Worm (Caenorhabditis elegans) whole organism, young adult: ENCODE data around the gene fos-1.

ENCODE experiments used
- D2030.7 ChIP-seq: fragments of 200-800 bp; sonication (Bioruptor generic); IDR thresholded peaks from 2 replicates; pipeline ENCODE4 v1.3.6; 2022; ENCODE audit warnings: missing genetic modification reagents, missing genetic modification characterization, missing compliant biosample characterization
- F22D6.2 ChIP-seq: sonication (generic microtip); optimal IDR thresholded peaks from 2 replicates; lab custom pipeline; 2016; ENCODE audit warnings: mild to moderate bottlenecking, missing genetic modification characterization, missing compliant biosample characterization
- F37B4.10 ChIP-seq: fragments of 200-800 bp; sonication (Bioruptor generic); IDR thresholded peaks from 2 replicates; pipeline ENCODE4 v1.3.6; 2022; ENCODE audit warnings: missing genetic modification characterization, missing compliant biosample characterization
- F57C9.4 ChIP-seq: sonication (generic microtip); optimal IDR thresholded peaks from 2 replicates; lab custom pipeline; 2017; ENCODE audit warnings: mild to moderate bottlenecking, missing genetic modification characterization, missing compliant biosample characterization
- K11D2.4 ChIP-seq: fragments of 200-800 bp; sonication (Bioruptor generic); IDR thresholded peaks from 2 replicates; pipeline ENCODE4 v1.3.6; 2022; ENCODE audit warnings: missing genetic modification reagents, missing genetic modification characterization, missing compliant biosample characterization
- Y53F4B.3 ChIP-seq: fragments of 200-800 bp; sonication (Bioruptor generic); IDR thresholded peaks from 2 replicates; pipeline ENCODE4 v1.3.6; 2022; ENCODE audit warnings: missing genetic modification reagents, missing genetic modification characterization, missing compliant biosample characterization
- Y79H2A.3 ChIP-seq: fragments of 200-800 bp; sonication (Bioruptor generic); conservative IDR thresholded peaks from 2 replicates; pipeline ENCODE4 v1.3.6; 2022; ENCODE audit warnings: missing genetic modification reagents, missing genetic modification characterization, missing compliant biosample characterization
- ZK185.1 ChIP-seq: sonication (generic microtip); optimal IDR thresholded peaks from 2 replicates; lab custom pipeline; 2016; ENCODE audit warnings: mild to moderate bottlenecking, missing genetic modification characterization, missing compliant biosample characterization; ENCODE audit not compliant: poor library complexity, severe bottlenecking
- aptf-3 ChIP-seq: fragments of 200-800 bp; sonication (Bioruptor generic); IDR thresholded peaks from 2 replicates; pipeline ENCODE4 v1.3.6; 2022; ENCODE audit warnings: missing genetic modification characterization, missing compliant biosample characterization
- bed-2 ChIP-seq: fragments of 200-800 bp; sonication (Bioruptor generic); IDR thresholded peaks from 2 replicates; pipeline ENCODE4 v1.3.6; 2022; ENCODE audit warnings: missing genetic modification reagents, missing genetic modification characterization, missing compliant biosample characterization
- ccch-3 ChIP-seq: fragments of 200-800 bp; sonication (Bioruptor generic); optimal IDR thresholded peaks from 2 replicates; lab custom pipeline; 2018; ENCODE audit warnings: mild to moderate bottlenecking, missing genetic modification characterization, missing compliant biosample characterization
- cebp-1 ChIP-seq, 2 experiments: fragments of 200-800 bp in 1 of 2; sonication (Bioruptor generic) in 1 of 2; sonication (generic microtip) in 1 of 2; IDR thresholded peaks in 1 of 2; optimal IDR thresholded peaks in 1 of 2; 2 replicates each; pipeline versions ENCODE4 v1.3.6 to Lab custom; 2017 to 2022; ENCODE audit warnings: missing compliant biosample characterization in 2 of 2, missing genetic modification characterization in 2 of 2, mild to moderate bottlenecking in 1 of 2, missing genetic modification reagents in 1 of 2, moderate library complexity in 1 of 2
- chd-7 ChIP-seq: sonication (generic microtip); optimal IDR thresholded peaks from 2 replicates; lab custom pipeline; 2016; ENCODE audit warnings: mild to moderate bottlenecking, missing genetic modification characterization, moderate library complexity, missing compliant biosample characterization
- dox-1 ChIP-seq: fragments of 200-800 bp; sonication (Bioruptor generic); IDR thresholded peaks from 2 replicates; pipeline ENCODE4 v1.3.6; 2022; ENCODE audit warnings: missing genetic modification reagents, missing genetic modification characterization, missing compliant biosample characterization
- dpl-1 ChIP-seq: fragments of 150-350 bp; optimal IDR thresholded peaks from 2 replicates; lab custom pipeline; 2014; ENCODE audit warnings: missing biosample characterization, missing genetic modification reagents, missing genetic modification characterization
- egl-18 ChIP-seq: fragments of 200-800 bp; sonication (Bioruptor generic); IDR thresholded peaks from 2 replicates; pipeline ENCODE4 v1.3.6; 2022; ENCODE audit warnings: missing genetic modification reagents, missing genetic modification characterization, missing compliant biosample characterization
- egrh-3 ChIP-seq: fragments of 200-800 bp; sonication (Bioruptor generic); IDR thresholded peaks from 2 replicates; pipeline ENCODE4 v1.3.6; 2022; ENCODE audit warnings: missing genetic modification reagents, missing genetic modification characterization, missing compliant biosample characterization
- ets-4 ChIP-seq: fragments of 200-800 bp; sonication (Bioruptor generic); optimal IDR thresholded peaks from 2 replicates; lab custom pipeline; 2018; ENCODE audit warnings: mild to moderate bottlenecking, missing genetic modification characterization, missing compliant biosample characterization
- gei-17 ChIP-seq: fragments of 200-800 bp; sonication (Bioruptor generic); optimal IDR thresholded peaks from 2 replicates; lab custom pipeline; 2018; ENCODE audit warnings: mild to moderate bottlenecking, missing genetic modification characterization, missing compliant biosample characterization
- hsf-1 ChIP-seq: fragments of 200-800 bp; sonication (Bioruptor generic); IDR thresholded peaks from 2 replicates; pipeline ENCODE4 v1.3.6; 2022; ENCODE audit warnings: missing genetic modification reagents, missing genetic modification characterization, missing compliant biosample characterization
- lin-54 ChIP-seq: fragments of 200-800 bp; sonication (Bioruptor generic); optimal IDR thresholded peaks from 2 replicates; lab custom pipeline; 2018; ENCODE audit warnings: mild to moderate bottlenecking, missing genetic modification characterization, missing compliant biosample characterization
- madf-3 ChIP-seq: fragments of 200-800 bp; sonication (Bioruptor generic); IDR thresholded peaks from 2 replicates; pipeline ENCODE4 v1.3.6; 2022; ENCODE audit warnings: missing genetic modification reagents, missing genetic modification characterization, missing compliant biosample characterization
- madf-8 ChIP-seq: fragments of 200-800 bp; sonication (Bioruptor generic); conservative IDR thresholded peaks from 2 replicates; pipeline ENCODE4 v1.3.6; 2022; ENCODE audit warnings: missing genetic modification reagents, missing genetic modification characterization, missing compliant biosample characterization
- mel-28 ChIP-seq: sonication (generic microtip); optimal IDR thresholded peaks from 2 replicates; lab custom pipeline; 2016; ENCODE audit warnings: borderline replicate concordance, mild to moderate bottlenecking, missing genetic modification characterization, missing compliant biosample characterization
- nfyb-1 ChIP-seq: fragments of 200-800 bp; sonication (Bioruptor generic); IDR thresholded peaks from 2 replicates; pipeline ENCODE4 v1.3.6; 2022; ENCODE audit warnings: missing genetic modification reagents, missing genetic modification characterization, missing compliant biosample characterization
- nhr-80 ChIP-seq: sonication (generic microtip); optimal IDR thresholded peaks from 2 replicates; lab custom pipeline; 2016; ENCODE audit warnings: missing genetic modification characterization, missing compliant biosample characterization
- nhr-90 ChIP-seq: sonication (generic microtip); optimal IDR thresholded peaks from 2 replicates; lab custom pipeline; 2016; ENCODE audit warnings: missing genotype, mild to moderate bottlenecking, missing genetic modification characterization, missing compliant biosample characterization
- pha-4 ChIP-seq: fragments of 150-350 bp; sonication (generic microtip); optimal IDR thresholded peaks from 2 replicates; lab custom pipeline; 2014; ENCODE audit warnings: missing biosample characterization, missing genetic modification reagents, missing genetic modification characterization
- rpc-1 ChIP-seq, 2 experiments: fragments of 150-350 bp in 1 of 2; sonication (generic microtip) in 1 of 2; optimal IDR thresholded peaks; 2 replicates each; lab custom pipeline; 2014 to 2018; ENCODE audit warnings: missing biosample characterization in 1 of 2, missing genetic modification characterization in 1 of 2, missing genetic modification reagents in 1 of 2, missing genotype in 1 of 2
- snpc-1.3 ChIP-seq: sonication (generic microtip); optimal IDR thresholded peaks from 2 replicates; lab custom pipeline; 2017; ENCODE audit warnings: missing genetic modification characterization, mild to moderate bottlenecking, missing compliant biosample characterization, antibody characterized with exemption, moderate library complexity, missing genotype, missing genetic modification reagents; ENCODE audit not compliant: insufficient read depth
- snpc-4 ChIP-seq, 5 experiments: fragments of 150-350 bp in 1 of 5; sonication (generic microtip) in 4 of 5; optimal IDR thresholded peaks; 2 replicates each; lab custom pipeline; 2014 to 2018; ENCODE audit warnings: missing genetic modification characterization in 5 of 5, missing biosample characterization in 3 of 5, antibody characterized with exemption in 2 of 5, mild to moderate bottlenecking in 2 of 5, missing compliant biosample characterization in 2 of 5, missing genotype in 2 of 5, moderate library complexity in 2 of 5, missing genetic modification reagents in 1 of 5
- somi-1 ChIP-seq: fragments of 200-800 bp; sonication (Bioruptor generic); optimal IDR thresholded peaks from 2 replicates; lab custom pipeline; 2018; ENCODE audit warnings: mild to moderate bottlenecking, missing genetic modification characterization, missing compliant biosample characterization
- tbx-9 ChIP-seq: sonication (generic microtip); optimal IDR thresholded peaks from 2 replicates; lab custom pipeline; 2016; ENCODE audit warnings: borderline replicate concordance, missing genetic modification characterization, inconsistent platforms, missing compliant biosample characterization
- tlf-1 ChIP-seq: fragments of 200-800 bp; sonication (Bioruptor generic); optimal IDR thresholded peaks from 2 replicates; lab custom pipeline; 2018; ENCODE audit warnings: mild to moderate bottlenecking, missing genetic modification characterization, missing compliant biosample characterization
- unc-62 ChIP-seq: fragments of 150-350 bp; optimal IDR thresholded peaks from 2 replicates; lab custom pipeline; 2014; ENCODE audit warnings: missing biosample characterization, missing genetic modification reagents, missing genetic modification characterization
- xnd-1 ChIP-seq: sonication (generic microtip); optimal IDR thresholded peaks from 2 replicates; lab custom pipeline; 2016; ENCODE audit warnings: missing genotype, missing genetic modification reagents, missing genetic modification characterization, missing compliant biosample characterization
- ztf-22 ChIP-seq: fragments of 200-800 bp; sonication (Bioruptor generic); optimal IDR thresholded peaks from 2 replicates; lab custom pipeline; 2018; ENCODE audit warnings: mild to moderate bottlenecking, missing genetic modification characterization, moderate library complexity, missing compliant biosample characterization

Gene fos-1

ce11 chrV:6053188-6053687, 49.8 kb downstream of the fos-1 start, which contains the start of gene seip-1 (continued):
- TF ChIP-seq snpc-1.3 (no peak), lin-54 (GFP tag; lab: Kevin White, UChicago) (no peak), pha-4 (tag; lab: Kevin White, UChicago) (no peak), xnd-1 (tag; lab: Kevin White, UChicago) (no peak), dox-1 (GFP tag; lab: Robert Waterston, UW) (no peak; the same call in 1 of the 2 replicates), Y79H2A.3 (GFP tag; lab: Robert Waterston, UW) (no peak), nhr-80 (tag; lab: Kevin White, UChicago) (peak; percentile 94), madf-8 (GFP tag; lab: Robert Waterston, UW) (no peak), mel-28 (tag; lab: Kevin White, UChicago) (no peak), tbx-9 (no peak), K11D2.4 (GFP tag; lab: Robert Waterston, UW) (peak; percentile 61; the same call in 1 of the 2 replicates), ets-4 (GFP tag; lab: Kevin White, UChicago) (no peak), aptf-3 (GFP tag; lab: Robert Waterston, UW) (no peak), egrh-3 (GFP tag; lab: Robert Waterston, UW) (no peak), F37B4.10 (GFP tag; lab: Robert Waterston, UW) (no peak), chd-7 (no peak), F22D6.2 (no peak), cebp-1 (GFP tag; IDR thresholded peaks at IDR 0.05; lab: Robert Waterston, UW) (peak; percentile 70), cebp-1 (tag; optimal IDR thresholded peaks at IDR 0.05; lab: Kevin White, UChicago) (peak; percentile 94), gei-17 (no peak), unc-62 (peak; percentile 65), ZK185.1 (peak; percentile 38), Y53F4B.3 (GFP tag; lab: Robert Waterston, UW) (no peak), bed-2 (GFP tag; lab: Robert Waterston, UW) (no peak), hsf-1 (GFP tag; lab: Robert Waterston, UW) (no peak), tlf-1 (GFP tag; lab: Kevin White, UChicago) (no peak), rpc-1 (optimal IDR thresholded peaks at IDR 0.05; lab: Kevin White, UChicago) (no peak), rpc-1 (tag; optimal IDR thresholded peaks at IDR 0.05; lab: Kevin White, UChicago) (no peak), egl-18 (no peak), madf-3 (no peak)

- no peak for TF ChIP-seq snpc-4 (GFP tag; optimal IDR thresholded peaks at IDR 0.05; lab: Kevin White, UChicago)
- TF ChIP-seq snpc-4 (tag; optimal IDR thresholded peaks at IDR 0.05; lab: Kevin White, UChicago): no peak
- no peak for TF ChIP-seq ccch-3
- TF ChIP-seq F57C9.4 (tag; lab: Kevin White, UChicago): no peak
- no peak for TF ChIP-seq D2030.7 (GFP tag; lab: Robert Waterston, UW)
- no peak for TF ChIP-seq somi-1 (GFP tag; lab: Kevin White, UChicago)
- no peak for TF ChIP-seq dpl-1 (GFP tag; lab: Kevin White, UChicago)
- TF ChIP-seq nfyb-1 (GFP tag; lab: Robert Waterston, UW): no peak
- no peak for TF ChIP-seq ztf-22 (GFP tag; lab: Kevin White, UChicago)
- TF ChIP-seq nhr-90: no peak
Measured at ce11 chrV:6055289-6055688, 51.9 kb downstream of the fos-1 start, which contains the start of gene srd-20. Gene srd-20 (plus strand): TSS chrV:6055589.
